Fruit fly (Drosophila melanogaster): Measurements from ENCODE around the gene prc.

- TF ChIP-seq CG3032 (tag; optimal IDR thresholded peaks at IDR 0.05): no peak
- TF ChIP-seq CG4318 (GFP tag; optimal IDR thresholded peaks at IDR 0.05): no peak
- no peak for TF ChIP-seq CG16779 (tag; optimal IDR thresholded peaks at IDR 0.05)
- TF ChIP-seq CG6163 (GFP tag; IDR thresholded peaks at IDR 0.05): no peak
- no peak for TF ChIP-seq CG11762 (GFP tag; optimal IDR thresholded peaks at IDR 0.05; ENCODE audit: insufficient read depth)
- no peak for TF ChIP-seq Lpt (GFP tag; optimal IDR thresholded peaks at IDR 0.05)
Observed at dm6 chr3L:11966104-11966503, at the start of gene prc.
